Fruit fly (Drosophila melanogaster): ENCODE data around the gene rux.
A peak's percentile ranks its signal among the peaks of the same experiment; 100 is the strongest.

rux gene

DNA sequence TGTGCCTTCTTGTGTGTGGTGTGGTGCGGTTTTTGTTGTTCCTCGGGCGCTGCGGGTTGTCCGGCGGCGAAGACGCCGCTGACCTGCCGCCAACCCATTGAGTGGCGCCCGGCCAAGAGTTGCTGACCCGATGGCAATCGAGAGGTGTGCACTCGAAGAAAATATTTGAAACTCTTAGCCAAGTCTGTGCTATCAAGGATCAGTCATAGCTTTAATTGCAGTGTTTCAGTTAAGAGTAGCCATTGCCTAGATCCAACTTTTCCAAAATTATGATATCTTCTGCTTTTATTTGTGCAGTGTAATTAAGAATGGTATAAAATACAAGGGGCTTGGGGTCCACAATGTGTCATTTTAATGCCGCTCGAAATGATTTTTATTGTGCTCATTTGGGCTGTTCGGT is 13.0 kb downstream of the rux start (continued):
- TF ChIP-seq ssp (GFP tag; IDR thresholded peaks at IDR 0.05) (no peak), CG17361 (GFP tag; IDR thresholded peaks at IDR 0.05) (peak; percentile 53; the same call in 1 of the 3 replicates), HLH54F (GFP tag; optimal IDR thresholded peaks at IDR 0.05) (peak; percentile 7), Nf-YB (GFP tag; optimal IDR thresholded peaks at IDR 0.05) (no peak), CG18764 (GFP tag; optimal IDR thresholded peaks at IDR 0.05) (peak; percentile 2), Mes4 (GFP tag; optimal IDR thresholded peaks at IDR 0.05) (peak; percentile 46), Hr39 (optimal IDR thresholded peaks at IDR 0.05) (no peak), Bdp1 (GFP tag; optimal IDR thresholded peaks at IDR 0.05) (peak; percentile 18), CG15514 (GFP tag; optimal IDR thresholded peaks at IDR 0.05) (no peak), CG32532 (GFP tag; IDR thresholded peaks at IDR 0.05) (no peak), jigr1 (GFP tag; IDR thresholded peaks at IDR 0.05) (peak; percentile 38; the same call in 1 of the 3 replicates), lbe (GFP tag; optimal IDR thresholded peaks at IDR 0.05) (no peak), CG4854 (GFP tag; optimal IDR thresholded peaks at IDR 0.05) (no peak), CG13287 (GFP tag; IDR thresholded peaks at IDR 0.05; ENCODE audit: partially characterized antibody) (no peak), Taf1 (GFP tag; IDR thresholded peaks at IDR 0.05) (no peak), dm (GFP tag; optimal IDR thresholded peaks at IDR 0.05) (peak; percentile 1), sima (GFP tag; optimal IDR thresholded peaks at IDR 0.05) (no peak), ab (GFP tag; optimal IDR thresholded peaks at IDR 0.05) (no peak), h (optimal IDR thresholded peaks at IDR 0.05) (no peak), Sry-β (GFP tag; optimal IDR thresholded peaks at IDR 0.05) (no peak), chm (GFP tag; IDR thresholded peaks at IDR 0.05) (peak; percentile 22; the same call in 1 of the 2 replicates), CG9437 (GFP tag; optimal IDR thresholded peaks at IDR 0.05) (no peak), CG5180 (GFP tag; optimal IDR thresholded peaks at IDR 0.05) (no peak), CG8281 (tag; optimal IDR thresholded peaks at IDR 0.05) (no peak), CG16815 (GFP tag; optimal IDR thresholded peaks at IDR 0.05) (peak; percentile 61), dysf (GFP tag; IDR thresholded peaks at IDR 0.05) (peak; percentile 61; the same call in 2 of the 3 replicates), tup (GFP tag; optimal IDR thresholded peaks at IDR 0.05) (no peak), CG8765 (GFP tag; IDR thresholded peaks at IDR 0.05) (0 out of 2 replicates have a peak, but pooled peaks have one; percentile 20), jumu (GFP tag; optimal IDR thresholded peaks at IDR 0.05) (peak; percentile 45), CG17385 (GFP tag; optimal IDR thresholded peaks at IDR 0.05) (peak; percentile 4), lilli (GFP tag; optimal IDR thresholded peaks at IDR 0.05) (no peak), dmrt11E (tag; optimal IDR thresholded peaks at IDR 0.05) (peak; percentile 85), CG2120 (GFP tag; optimal IDR thresholded peaks at IDR 0.05) (no peak), fd3F (GFP tag; optimal IDR thresholded peaks at IDR 0.05) (no peak), NfI (GFP tag; optimal IDR thresholded peaks at IDR 0.05) (peak; percentile 1), org-1 (GFP tag; optimal IDR thresholded peaks at IDR 0.05) (peak; percentile 28), her (GFP tag; optimal IDR thresholded peaks at IDR 0.05) (no peak), B-H1 (GFP tag; IDR thresholded peaks at IDR 0.05) (no peak), MBD-R2 (GFP tag; IDR thresholded peaks at IDR 0.05) (no peak), sr (GFP tag; IDR thresholded peaks at IDR 0.05) (no peak), CG9727 (GFP tag; optimal IDR thresholded peaks at IDR 0.05) (peak; percentile 65), CG6813 (GFP tag; optimal IDR thresholded peaks at IDR 0.05) (no peak), corto (GFP tag; optimal IDR thresholded peaks at IDR 0.05) (no peak), CG7786 (GFP tag; optimal IDR thresholded peaks at IDR 0.05) (peak; percentile 39), maf-S (GFP tag; optimal IDR thresholded peaks at IDR 0.05) (peak; percentile 29), D19B (GFP tag; optimal IDR thresholded peaks at IDR 0.05) (no peak), grn (GFP tag; optimal IDR thresholded peaks at IDR 0.05) (peak; percentile 1), NK7.1 (GFP tag; optimal IDR thresholded peaks at IDR 0.05) (no peak), Mrtf (GFP tag; IDR thresholded peaks at IDR 0.05) (0 out of 3 replicates have a peak, but pooled peaks have one; percentile 5), CrebB (tag; optimal IDR thresholded peaks at IDR 0.05) (no peak), CG7271 (tag; optimal IDR thresholded peaks at IDR 0.05) (no peak), odd (GFP tag; optimal IDR thresholded peaks at IDR 0.05) (peak; percentile 5)

Measured in whole organism, embryonic.